Worm (Caenorhabditis elegans): ENCODE measurements around the gene gur-5.

ce11 chrII:5277780-5278179 is 7.3 kb upstream of the gur-5 start:
- TF ChIP-seq nhr-11 (tag; optimal IDR thresholded peaks at IDR 0.05) (no peak), elt-1 (tag; optimal IDR thresholded peaks at IDR 0.05) (no peak), lin-13 (GFP tag; optimal IDR thresholded peaks at IDR 0.05) (no peak), ama-1 (optimal IDR thresholded peaks at IDR 0.05) (no peak), ztf-11 (tag; optimal IDR thresholded peaks at IDR 0.05) (no peak), nhr-23 (tag; optimal IDR thresholded peaks at IDR 0.05) (no peak), nhr-12 (tag; optimal IDR thresholded peaks at IDR 0.05) (no peak), unc-62 (GFP tag; optimal IDR thresholded peaks at IDR 0.05) (no peak), nhr-6 (tag; optimal IDR thresholded peaks at IDR 0.05) (no peak), dmd-4 (tag; optimal IDR thresholded peaks at IDR 0.05) (no peak), nhr-25 (tag; optimal IDR thresholded peaks at IDR 0.05) (no peak)
